Worm (Caenorhabditis elegans) whole organism, L1 larva: ENCODE data around the gene T07E3.4.
A peak's percentile ranks its signal among the peaks of the same experiment; 100 is the strongest.

Source experiments
- C04F5.9 ChIP-seq: sonication (generic microtip); optimal IDR thresholded peaks from 2 replicates; lab custom pipeline; 2016; ENCODE audit warnings: missing genetic modification characterization, missing compliant biosample characterization
- C16A3.4 ChIP-seq: fragments of 150-350 bp; optimal IDR thresholded peaks from 2 replicates; lab custom pipeline; 2014; ENCODE audit warnings: missing biosample characterization, missing genetic modification characterization
- Y116A8C.19 ChIP-seq: sonication (generic microtip); optimal IDR thresholded peaks from 2 replicates; lab custom pipeline; 2016; ENCODE audit warnings: missing compliant biosample characterization, missing genetic modification characterization, borderline replicate concordance
- aha-1 ChIP-seq: fragments of 150-350 bp; optimal IDR thresholded peaks from 2 replicates; lab custom pipeline; 2014; ENCODE audit warnings: missing biosample characterization, missing genetic modification characterization
- alr-1 ChIP-seq: fragments of 200-800 bp; sonication (Bioruptor generic); optimal IDR thresholded peaks from 2 replicates; lab custom pipeline; 2018; ENCODE audit warnings: borderline replicate concordance, mild to moderate bottlenecking, missing genetic modification characterization, missing compliant biosample characterization
- blmp-1 ChIP-seq: fragments of 150-350 bp; optimal IDR thresholded peaks from 2 replicates; lab custom pipeline; 2014; ENCODE audit warnings: missing biosample characterization, missing genetic modification characterization
- ceh-8 ChIP-seq: fragments of 200-800 bp; sonication (Bioruptor generic); optimal IDR thresholded peaks from 2 replicates; lab custom pipeline; 2018; ENCODE audit warnings: mild to moderate bottlenecking, missing genetic modification characterization, moderate library complexity, missing compliant biosample characterization
- ceh-82 ChIP-seq, 3 experiments: fragments of 150-350 bp in 1 of 3; sonication (generic microtip) in 2 of 3; optimal IDR thresholded peaks; 2 replicates each; lab custom pipeline; 2014 to 2017; ENCODE audit warnings: missing biosample characterization in 3 of 3, missing genetic modification characterization in 3 of 3
- ceh-90 ChIP-seq: sonication (generic microtip); optimal IDR thresholded peaks from 2 replicates; lab custom pipeline; 2016; ENCODE audit warnings: missing genetic modification characterization, missing compliant biosample characterization
- dpl-1 ChIP-seq, 3 experiments: fragments of 150-350 bp in 2 of 3; sonication (generic microtip) in 1 of 3; optimal IDR thresholded peaks; 2 replicates each; lab custom pipeline; 2014 to 2017; ENCODE audit warnings: missing biosample characterization in 3 of 3, missing genetic modification characterization in 3 of 3, missing genetic modification reagents in 3 of 3
- dsc-1 ChIP-seq: sonication (generic microtip); optimal IDR thresholded peaks from 2 replicates; lab custom pipeline; 2016; ENCODE audit warnings: mild to moderate bottlenecking, missing genetic modification characterization, missing compliant biosample characterization
- efl-3 ChIP-seq: fragments of 200-800 bp; sonication (Bioruptor generic); optimal IDR thresholded peaks from 2 replicates; lab custom pipeline; 2018; ENCODE audit warnings: mild to moderate bottlenecking, missing genetic modification characterization, missing compliant biosample characterization
- egl-13 ChIP-seq: sonication (generic microtip); optimal IDR thresholded peaks from 2 replicates; lab custom pipeline; 2016; ENCODE audit warnings: missing genotype, missing genetic modification reagents, missing genetic modification characterization, missing compliant biosample characterization
- elt-2 ChIP-seq: sonication (generic microtip); optimal IDR thresholded peaks from 2 replicates; lab custom pipeline; 2016; ENCODE audit warnings: missing genetic modification characterization, mild to moderate bottlenecking, inconsistent platforms, missing compliant biosample characterization, missing genetic modification reagents
- elt-3 ChIP-seq, 6 experiments: fragments of 150-350 bp in 1 of 6; sonication (generic microtip); optimal IDR thresholded peaks; 2 replicates each; lab custom pipeline; 2017 to 2018; ENCODE audit warnings: missing biosample characterization in 6 of 6, missing genetic modification characterization in 6 of 6, inconsistent platforms in 1 of 6
- ets-5 ChIP-seq: fragments of 200-800 bp; sonication (Bioruptor generic); IDR thresholded peaks from 2 replicates; pipeline ENCODE4 v1.3.6; 2022; ENCODE audit warnings: missing genetic modification characterization, missing compliant biosample characterization
- fkh-4 ChIP-seq: sonication (generic microtip); optimal IDR thresholded peaks from 2 replicates; lab custom pipeline; 2016; ENCODE audit warnings: missing compliant biosample characterization, missing genetic modification characterization, borderline replicate concordance
- fos-1 ChIP-seq: fragments of 150-350 bp; optimal IDR thresholded peaks from 2 replicates; lab custom pipeline; 2014; ENCODE audit warnings: missing biosample characterization, missing genetic modification characterization
- hlh-4 ChIP-seq: sonication (generic microtip); optimal IDR thresholded peaks from 2 replicates; lab custom pipeline; 2016; ENCODE audit warnings: mild to moderate bottlenecking, missing genetic modification characterization, missing compliant biosample characterization
- lin-14 ChIP-seq: fragments of 200-800 bp; sonication (Bioruptor generic); optimal IDR thresholded peaks from 2 replicates; lab custom pipeline; 2018; ENCODE audit warnings: mild to moderate bottlenecking, missing genetic modification characterization, moderate library complexity, missing compliant biosample characterization
- lin-15B ChIP-seq: fragments of 150-350 bp; sonication (generic microtip); optimal IDR thresholded peaks from 3 replicates; lab custom pipeline; 2014; ENCODE audit warnings: missing biosample characterization, missing genetic modification characterization
- lin-35 ChIP-seq, 2 experiments: fragments of 150-350 bp; optimal IDR thresholded peaks; 2 replicates each; lab custom pipeline; 2014; ENCODE audit warnings: missing biosample characterization in 2 of 2, missing genetic modification characterization in 2 of 2, missing genetic modification reagents in 2 of 2
- lsy-2 ChIP-seq, 2 experiments: fragments of 150-350 bp; optimal IDR thresholded peaks; 2 replicates each; lab custom pipeline; 2014; ENCODE audit warnings: missing biosample characterization in 2 of 2, missing genetic modification characterization in 2 of 2
- mep-1 ChIP-seq: fragments of 150-350 bp; optimal IDR thresholded peaks from 2 replicates; lab custom pipeline; 2014; ENCODE audit warnings: missing biosample characterization, missing genetic modification characterization
- nhr-28 ChIP-seq: fragments of 150-350 bp; optimal IDR thresholded peaks from 2 replicates; lab custom pipeline; 2014; ENCODE audit warnings: missing biosample characterization, missing genetic modification characterization
- nhr-47 ChIP-seq: sonication (generic microtip); optimal IDR thresholded peaks from 2 replicates; lab custom pipeline; 2016; ENCODE audit warnings: mild to moderate bottlenecking, missing genetic modification characterization, moderate library complexity, missing compliant biosample characterization
- nhr-71 ChIP-seq: sonication (generic microtip); optimal IDR thresholded peaks from 2 replicates; lab custom pipeline; 2016; ENCODE audit warnings: mild to moderate bottlenecking, missing genetic modification characterization, moderate library complexity, missing compliant biosample characterization
- nhr-76 ChIP-seq: sonication (generic microtip); optimal IDR thresholded peaks from 2 replicates; lab custom pipeline; 2017; ENCODE audit warnings: missing biosample characterization, missing genetic modification characterization
- nhr-77 ChIP-seq: fragments of 150-350 bp; optimal IDR thresholded peaks from 2 replicates; lab custom pipeline; 2014; ENCODE audit warnings: missing biosample characterization, missing genetic modification characterization
- nhr-84 ChIP-seq: sonication (generic microtip); optimal IDR thresholded peaks from 2 replicates; lab custom pipeline; 2017; ENCODE audit warnings: missing biosample characterization, missing genetic modification characterization
- nhr-90 ChIP-seq: sonication (generic microtip); optimal IDR thresholded peaks from 2 replicates; lab custom pipeline; 2016; ENCODE audit warnings: mild to moderate bottlenecking, missing genetic modification characterization, missing compliant biosample characterization; ENCODE audit not compliant: poor library complexity
- pax-3 ChIP-seq: fragments of 200-800 bp; sonication (Bioruptor generic); optimal IDR thresholded peaks from 2 replicates; lab custom pipeline; 2018; ENCODE audit warnings: mild to moderate bottlenecking, missing genetic modification characterization, moderate library complexity, missing compliant biosample characterization
- pqm-1 ChIP-seq: sonication (generic microtip); optimal IDR thresholded peaks from 3 replicates; lab custom pipeline; 2017; ENCODE audit warnings: missing biosample characterization, missing genetic modification characterization
- skn-1 ChIP-seq: fragments of 150-350 bp; optimal IDR thresholded peaks from 2 replicates; lab custom pipeline; 2014; ENCODE audit warnings: missing biosample characterization, missing genetic modification characterization
- snpc-4 ChIP-seq: fragments of 150-350 bp; optimal IDR thresholded peaks from 2 replicates; lab custom pipeline; 2014; ENCODE audit warnings: missing biosample characterization, missing genetic modification characterization
- snu-23 ChIP-seq: sonication (generic microtip); optimal IDR thresholded peaks from 2 replicates; lab custom pipeline; 2016; ENCODE audit warnings: missing genetic modification characterization, missing compliant biosample characterization
- sptf-1 ChIP-seq: fragments of 150-350 bp; optimal IDR thresholded peaks from 2 replicates; lab custom pipeline; 2014; ENCODE audit warnings: missing biosample characterization, missing genetic modification characterization
- tbx-2 ChIP-seq: sonication (generic microtip); optimal IDR thresholded peaks from 2 replicates; lab custom pipeline; 2016; ENCODE audit warnings: missing genetic modification characterization, missing compliant biosample characterization
- tlp-1 ChIP-seq: fragments of 150-350 bp; optimal IDR thresholded peaks from 2 replicates; lab custom pipeline; 2014; ENCODE audit warnings: missing biosample characterization, missing genetic modification characterization
- unc-86 ChIP-seq: sonication (generic microtip); optimal IDR thresholded peaks from 2 replicates; lab custom pipeline; 2016; ENCODE audit warnings: missing genetic modification characterization, missing compliant biosample characterization
- vab-15 ChIP-seq: sonication (generic microtip); optimal IDR thresholded peaks from 2 replicates; lab custom pipeline; 2017; ENCODE audit warnings: missing genotype, mild to moderate bottlenecking, missing genetic modification characterization, missing compliant biosample characterization
- xbp-1 ChIP-seq: sonication (generic microtip); optimal IDR thresholded peaks from 2 replicates; lab custom pipeline; 2016; ENCODE audit warnings: missing genetic modification characterization, missing compliant biosample characterization
- zip-4 ChIP-seq: fragments of 200-800 bp; sonication (Bioruptor generic); optimal IDR thresholded peaks from 2 replicates; lab custom pipeline; 2018; ENCODE audit warnings: mild to moderate bottlenecking, missing genetic modification characterization, moderate library complexity, missing compliant biosample characterization
- ztf-11 ChIP-seq, 2 experiments: sonication (generic microtip); optimal IDR thresholded peaks; 2 replicates each; lab custom pipeline; 2016 to 2017; ENCODE audit warnings: missing genetic modification characterization in 2 of 2, missing biosample characterization in 1 of 2, missing compliant biosample characterization in 1 of 2

The T07E3.4 gene

ce11 chrIII:6881745-6882144 lies 16.1 kb upstream of the T07E3.4 start (continued):
- TF ChIP-seq snpc-4 (tag; lab: Kevin White, UChicago) (no peak), fos-1 (tag; lab: Kevin White, UChicago) (no peak), nhr-28 (tag; lab: Kevin White, UChicago) (no peak), nhr-84 (tag; lab: Kevin White, UChicago) (no peak), efl-3 (GFP tag; lab: Kevin White, UChicago) (no peak), nhr-76 (no peak), tlp-1 (no peak), C04F5.9 (tag; lab: Kevin White, UChicago) (no peak), hlh-4 (tag; lab: Kevin White, UChicago) (no peak)
- TF ChIP-seq, all 84 proteins: peak for 4

- no peak for TF ChIP-seq ceh-90 (tag; lab: Kevin White, UChicago)
- no peak for TF ChIP-seq C16A3.4 (tag; lab: Kevin White, UChicago)
- no peak for TF ChIP-seq egl-13
- TF ChIP-seq ceh-82 (tag; optimal IDR thresholded peaks at IDR 0.05; lab: Kevin White, UChicago) = no peak
- TF ChIP-seq skn-1 (tag; lab: Kevin White, UChicago) = no peak
- TF ChIP-seq lin-35 (GFP tag; optimal IDR thresholded peaks at IDR 0.05; lab: Kevin White, UChicago) = no peak
- no peak for TF ChIP-seq nhr-47
- no peak for TF ChIP-seq aha-1 (tag; lab: Kevin White, UChicago)
- no peak for TF ChIP-seq blmp-1 (tag; lab: Kevin White, UChicago)
- no peak for TF ChIP-seq snu-23 (GFP tag; lab: Kevin White, UChicago)
- TF ChIP-seq nhr-77 (tag; lab: Kevin White, UChicago) = no peak
- TF ChIP-seq, all 84 proteins: peak for 0
Measured at ce11 chrIII:6884203-6884602, 13.6 kb upstream of the T07E3.4 start, which contains the start of gene med-2. Gene med-2, plus strand, starts transcription at chrIII:6884503.

- TF ChIP-seq xbp-1 = no peak
- TF ChIP-seq lin-15B (tag; lab: Kevin White, UChicago) = no peak
- TF ChIP-seq ceh-82 (tag; optimal IDR thresholded peaks at IDR 0.05; lab: Kevin White, UChicago) = no peak
- no peak for TF ChIP-seq nhr-71 (tag; lab: Kevin White, UChicago)
- no peak for TF ChIP-seq lin-14 (GFP tag; lab: Kevin White, UChicago)
- TF ChIP-seq nhr-47 = no peak
- TF ChIP-seq lsy-2 (tag; optimal IDR thresholded peaks at IDR 0.05; lab: Kevin White, UChicago) = no peak
- no peak for TF ChIP-seq dsc-1 (tag; lab: Kevin White, UChicago)
- TF ChIP-seq dpl-1 (GFP tag; optimal IDR thresholded peaks at IDR 0.05; lab: Kevin White, UChicago) = no peak
- TF ChIP-seq elt-3 (tag; optimal IDR thresholded peaks at IDR 0.05; lab: Kevin White, UChicago) = no peak
- no peak for TF ChIP-seq hlh-4 (tag; lab: Kevin White, UChicago)
- TF ChIP-seq unc-86 (tag; lab: Kevin White, UChicago) = no peak
- no peak for TF ChIP-seq pqm-1 (tag; lab: Kevin White, UChicago)
- TF ChIP-seq snpc-4 (tag; lab: Kevin White, UChicago) = no peak
- TF ChIP-seq ceh-8 (GFP tag; lab: Kevin White, UChicago) = no peak
- TF ChIP-seq elt-2 (tag; lab: Kevin White, UChicago) = no peak
- no peak for TF ChIP-seq tbx-2 (tag; lab: Kevin White, UChicago)
- TF ChIP-seq snu-23 (GFP tag; lab: Kevin White, UChicago) = no peak
- no peak for TF ChIP-seq Y116A8C.19
- TF ChIP-seq egl-13 = no peak
Measured at ce11 chrIII:6885889-6886288, 11.9 kb upstream of the T07E3.4 start.

ce11 chrIII:6887574-6887973 lies 10.2 kb upstream of the T07E3.4 start:
- no peak for TF ChIP-seq nhr-28 (tag; lab: Kevin White, UChicago)
- no peak for TF ChIP-seq pqm-1 (tag; lab: Kevin White, UChicago)
- TF ChIP-seq dsc-1 (tag; lab: Kevin White, UChicago) = peak; percentile 63
- no peak for TF ChIP-seq blmp-1 (tag; lab: Kevin White, UChicago)
- no peak for TF ChIP-seq ets-5
- peak; percentile 58 for TF ChIP-seq lin-14 (GFP tag; lab: Kevin White, UChicago)
- no peak for TF ChIP-seq alr-1 (tag; lab: Kevin White, UChicago)
- no peak for TF ChIP-seq fkh-4 (tag; lab: Kevin White, UChicago)
- TF ChIP-seq nhr-90 (tag; lab: Kevin White, UChicago) = peak; percentile 72
- TF ChIP-seq nhr-71 (tag; lab: Kevin White, UChicago) = peak; percentile 72
- no peak for TF ChIP-seq ztf-11 (tag; optimal IDR thresholded peaks at IDR 0.05; lab: Kevin White, UChicago)
- TF ChIP-seq snu-23 (GFP tag; lab: Kevin White, UChicago) = peak; percentile 81
- no peak for TF ChIP-seq aha-1 (tag; lab: Kevin White, UChicago)
- no peak for TF ChIP-seq snpc-4 (tag; lab: Kevin White, UChicago)
- TF ChIP-seq vab-15 (tag; lab: Kevin White, UChicago) = no peak
- peak; percentile 48 for TF ChIP-seq ceh-8 (GFP tag; lab: Kevin White, UChicago)
- TF ChIP-seq zip-4 (GFP tag; lab: Kevin White, UChicago) = no peak
- no peak for TF ChIP-seq pax-3 (tag; lab: Kevin White, UChicago)
- TF ChIP-seq tbx-2 (tag; lab: Kevin White, UChicago) = peak; percentile 40
- peak; percentile 53 to 65 (median 59) for TF ChIP-seq ceh-82 (tag; optimal IDR thresholded peaks at IDR 0.05; lab: Kevin White, UChicago)
- peak; percentile 5 for TF ChIP-seq lin-15B (tag; lab: Kevin White, UChicago)
- no peak for TF ChIP-seq nhr-84 (tag; lab: Kevin White, UChicago)
- no peak for TF ChIP-seq sptf-1 (tag; lab: Kevin White, UChicago)
- TF ChIP-seq dpl-1 (GFP tag; optimal IDR thresholded peaks at IDR 0.05; lab: Kevin White, UChicago) = peak; percentile 39 to 71 (median 61)
- TF ChIP-seq mep-1 (tag; lab: Kevin White, UChicago) = peak; percentile 74
